Fruit fly (Drosophila melanogaster): ENCODE data around the gene CG6908.

CG6908 gene

dm6 chr3R:11665925-11666687 lies 23.7 kb downstream of the CG6908 start:
- TF ChIP-seq Dfd (GFP tag; optimal IDR thresholded peaks at IDR 0.05) (no peak), rgr (GFP tag; optimal IDR thresholded peaks at IDR 0.05) (no peak), CG9705 (GFP tag; optimal IDR thresholded peaks at IDR 0.05) (no peak), sv (GFP tag; optimal IDR thresholded peaks at IDR 0.05) (no peak), Rel (GFP tag; optimal IDR thresholded peaks at IDR 0.05) (peak; percentile 1), Rel (tag; optimal IDR thresholded peaks at IDR 0.05) (peak; percentile 50), usp (GFP tag; optimal IDR thresholded peaks at IDR 0.05) (no peak), Hr83 (GFP tag; optimal IDR thresholded peaks at IDR 0.05; ENCODE audit: poor library complexity, severe bottlenecking) (no peak), foxo (GFP tag; optimal IDR thresholded peaks at IDR 0.05) (no peak), Vsx2 (GFP tag; optimal IDR thresholded peaks at IDR 0.05; ENCODE audit: partially characterized antibody) (no peak), OdsH (GFP tag; optimal IDR thresholded peaks at IDR 0.05) (no peak), Hnf4 (GFP tag; optimal IDR thresholded peaks at IDR 0.05) (peak; percentile 21), dl (GFP tag; optimal IDR thresholded peaks at IDR 0.05; ENCODE audit: insufficient read depth in 1 of 2, partially characterized antibody in 2 of 2) (no peak), N (GFP tag; optimal IDR thresholded peaks at IDR 0.05) (no peak), sage (GFP tag; optimal IDR thresholded peaks at IDR 0.05) (peak; percentile 21), Jra (GFP tag; optimal IDR thresholded peaks at IDR 0.05) (no peak), Sp1 (GFP tag; optimal IDR thresholded peaks at IDR 0.05) (no peak), CrebA (GFP tag; optimal IDR thresholded peaks at IDR 0.05; ENCODE audit: borderline replicate concordance) (no peak), Abd-B (GFP tag; optimal IDR thresholded peaks at IDR 0.05) (no peak), CG32264 (GFP tag; optimal IDR thresholded peaks at IDR 0.05) (no peak), GATAd (GFP tag; optimal IDR thresholded peaks at IDR 0.05) (no peak), psq (GFP tag; optimal IDR thresholded peaks at IDR 0.05) (no peak), pan (optimal IDR thresholded peaks at IDR 0.05) (no peak), br (GFP tag; optimal IDR thresholded peaks at IDR 0.05) (no peak)

- TF ChIP-seq Myc (optimal IDR thresholded peaks at IDR 0.05) (peak; percentile 89), Vsx2 (GFP tag; optimal IDR thresholded peaks at IDR 0.05; ENCODE audit: partially characterized antibody) (no peak), Mio (GFP tag; optimal IDR thresholded peaks at IDR 0.05) (no peak), rgr (GFP tag; optimal IDR thresholded peaks at IDR 0.05) (peak; percentile 10), woc (GFP tag; optimal IDR thresholded peaks at IDR 0.05) (no peak), Jra (GFP tag; optimal IDR thresholded peaks at IDR 0.05) (no peak), OdsH (GFP tag; optimal IDR thresholded peaks at IDR 0.05) (no peak), tai (GFP tag; optimal IDR thresholded peaks at IDR 0.05) (no peak), br (GFP tag; optimal IDR thresholded peaks at IDR 0.05) (no peak), CrebA (GFP tag; optimal IDR thresholded peaks at IDR 0.05; ENCODE audit: borderline replicate concordance) (no peak), dl (GFP tag; optimal IDR thresholded peaks at IDR 0.05; ENCODE audit: insufficient read depth in 1 of 2, partially characterized antibody in 2 of 2) (no peak), foxo (GFP tag; optimal IDR thresholded peaks at IDR 0.05) (peak in 1 of 2 experiments; percentile 14)
These were observed 24.3 kb downstream of the CG6908 start for dm6 chr3R:11665508-11665907.

- TF ChIP-seq foxo (GFP tag; optimal IDR thresholded peaks at IDR 0.05) (peak in 1 of 2 experiments; percentile 5), Myc (optimal IDR thresholded peaks at IDR 0.05) (no peak), OdsH (GFP tag; optimal IDR thresholded peaks at IDR 0.05) (peak; percentile 19)
These were observed 26.4 kb downstream of the CG6908 start for dm6 chr3R:11663441-11663840.

- no peak for TF ChIP-seq Jra (GFP tag; optimal IDR thresholded peaks at IDR 0.05)
- TF ChIP-seq tai (GFP tag; optimal IDR thresholded peaks at IDR 0.05), result no peak
- TF ChIP-seq Dfd (GFP tag; optimal IDR thresholded peaks at IDR 0.05), result no peak
- TF ChIP-seq GATAd (GFP tag; optimal IDR thresholded peaks at IDR 0.05), result no peak
- no peak for TF ChIP-seq CrebA (GFP tag; optimal IDR thresholded peaks at IDR 0.05; ENCODE audit: borderline replicate concordance)
- no peak for TF ChIP-seq sage (GFP tag; optimal IDR thresholded peaks at IDR 0.05)
- TF ChIP-seq foxo (GFP tag; optimal IDR thresholded peaks at IDR 0.05), result no peak
- TF ChIP-seq CG32264 (GFP tag; optimal IDR thresholded peaks at IDR 0.05), result no peak
- TF ChIP-seq Sp1 (GFP tag; optimal IDR thresholded peaks at IDR 0.05), result no peak
- TF ChIP-seq Hr83 (GFP tag; optimal IDR thresholded peaks at IDR 0.05; ENCODE audit: poor library complexity, severe bottlenecking), result no peak
- no peak for TF ChIP-seq HLH106 (tag; optimal IDR thresholded peaks at IDR 0.05)
- no peak for TF ChIP-seq OdsH (GFP tag; optimal IDR thresholded peaks at IDR 0.05)
- no peak for TF ChIP-seq dsf (GFP tag; optimal IDR thresholded peaks at IDR 0.05; ENCODE audit: borderline replicate concordance)
- TF ChIP-seq dl (GFP tag; optimal IDR thresholded peaks at IDR 0.05; ENCODE audit: insufficient read depth in 1 of 2, partially characterized antibody in 2 of 2), result no peak
- TF ChIP-seq Myc (optimal IDR thresholded peaks at IDR 0.05), result no peak
- no peak for TF ChIP-seq woc (GFP tag; optimal IDR thresholded peaks at IDR 0.05)
- no peak for TF ChIP-seq Vsx2 (GFP tag; optimal IDR thresholded peaks at IDR 0.05; ENCODE audit: partially characterized antibody)
- TF ChIP-seq Rel (GFP tag; optimal IDR thresholded peaks at IDR 0.05), result no peak
- no peak for TF ChIP-seq Rel (tag; optimal IDR thresholded peaks at IDR 0.05)
These were observed 27.2 kb downstream of the CG6908 start for dm6 chr3R:11662617-11663016.
